Fruit fly (Drosophila melanogaster) whole organism, embryonic: ENCODE data around the gene bumpel.

ENCODE experiments used
- H2.0 ChIP-seq: fragments of 200-800 bp; sonication (Bioruptor generic); IDR thresholded peaks from 2 replicates; pipeline ENCODE4 v1.3.6; 2022; ENCODE audit warnings: missing biosample characterization, missing genetic modification characterization
- NC2β ChIP-seq: fragments of 200-800 bp; sonication (Bioruptor generic); optimal IDR thresholded peaks from 2 replicates; lab custom pipeline; 2016; ENCODE audit warnings: missing biosample characterization, missing genetic modification characterization
- cg ChIP-seq: fragments of 200-800 bp; sonication (Bioruptor generic); optimal IDR thresholded peaks from 3 replicates; lab custom pipeline; 2019; ENCODE audit warnings: missing biosample characterization, mild to moderate bottlenecking, missing genetic modification characterization, moderate library complexity
- stwl ChIP-seq: fragments of 200-800 bp; sonication (Bioruptor generic); optimal IDR thresholded peaks from 3 replicates; lab custom pipeline; 2018; ENCODE audit warnings: missing biosample characterization, mild to moderate bottlenecking, missing genetic modification characterization, moderate library complexity

DNA sequence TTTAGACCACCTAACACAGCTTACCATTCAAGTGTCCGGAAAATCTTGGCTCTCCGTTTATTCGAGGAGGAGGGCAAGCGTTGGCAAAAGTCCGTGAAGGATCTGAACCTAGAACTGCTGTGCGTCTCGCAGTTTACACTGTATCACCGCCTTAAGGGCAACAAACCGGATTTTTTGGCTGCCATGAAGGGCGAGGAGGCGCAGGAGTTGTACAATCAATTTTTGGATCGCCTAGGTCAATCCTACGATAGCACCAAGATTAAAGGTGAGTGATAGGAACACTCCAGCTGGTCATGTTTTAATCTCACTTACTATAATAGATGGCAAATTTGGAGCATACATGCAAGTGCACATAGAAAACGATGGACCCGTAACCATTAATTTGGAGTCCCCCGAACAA, 11.8 kb upstream of the bumpel start:
- no peak for TF ChIP-seq H2.0 (GFP tag; lab: Robert Waterston, UW)
- no peak for TF ChIP-seq stwl (tag; lab: Kevin White, UChicago)
- TF ChIP-seq NC2β, result no peak
- no peak for TF ChIP-seq cg
